Worm (Caenorhabditis elegans) whole organism, early embryonic: ENCODE results near the gene Y37H2A.1.

Source experiments
- B0310.2 ChIP-seq: sonication (generic microtip); optimal IDR thresholded peaks from 2 replicates; lab custom pipeline; 2016; ENCODE audit warnings: mild to moderate bottlenecking, missing genetic modification characterization, missing compliant biosample characterization
- F13C5.2 ChIP-seq: sonication (generic microtip); optimal IDR thresholded peaks from 2 replicates; lab custom pipeline; 2017; ENCODE audit warnings: mild to moderate bottlenecking, missing genetic modification characterization, inconsistent platforms, missing compliant biosample characterization
- aly-1 ChIP-seq: sonication (generic microtip); optimal IDR thresholded peaks from 2 replicates; lab custom pipeline; 2016; ENCODE audit warnings: missing genetic modification characterization, missing compliant biosample characterization
- ama-1 ChIP-seq: fragments of 150-350 bp; optimal IDR thresholded peaks from 2 replicates; lab custom pipeline; 2014
- ceh-13 ChIP-seq: fragments of 200-800 bp; sonication (Bioruptor generic); optimal IDR thresholded peaks from 2 replicates; lab custom pipeline; 2018; ENCODE audit warnings: mild to moderate bottlenecking, missing genetic modification characterization, missing compliant biosample characterization
- ets-7 ChIP-seq: sonication (generic microtip); optimal IDR thresholded peaks from 2 replicates; lab custom pipeline; 2016; ENCODE audit warnings: missing genotype, missing genetic modification characterization, missing compliant biosample characterization
- flt-1 ChIP-seq: fragments of 200-800 bp; sonication (Bioruptor generic); IDR thresholded peaks from 2 replicates; pipeline ENCODE4 v1.3.6; 2022; ENCODE audit warnings: missing genetic modification characterization, missing compliant biosample characterization
- hmg-4 ChIP-seq: fragments of 200-800 bp; sonication (Bioruptor generic); optimal IDR thresholded peaks from 2 replicates; lab custom pipeline; 2018; ENCODE audit warnings: mild to moderate bottlenecking, missing genetic modification characterization, missing compliant biosample characterization
- pes-1 ChIP-seq: fragments of 200-800 bp; sonication (Bioruptor generic); IDR thresholded peaks from 2 replicates; pipeline ENCODE4 v1.3.6; 2022; ENCODE audit warnings: missing genetic modification reagents, missing genetic modification characterization, missing compliant biosample characterization
- sea-1 ChIP-seq: fragments of 200-800 bp; sonication (Bioruptor generic); conservative IDR thresholded peaks from 2 replicates; pipeline ENCODE4 v1.3.6; 2022; ENCODE audit warnings: missing genetic modification characterization, missing compliant biosample characterization
- tbx-11 ChIP-seq: fragments of 200-800 bp; sonication (Bioruptor generic); IDR thresholded peaks from 2 replicates; pipeline ENCODE4 v1.3.6; 2022; ENCODE audit warnings: missing genetic modification characterization, missing compliant biosample characterization
- tbx-37 ChIP-seq: fragments of 200-800 bp; sonication (Bioruptor generic); conservative IDR thresholded peaks from 2 replicates; pipeline ENCODE4 v1.3.6; 2022; ENCODE audit warnings: missing genetic modification reagents, missing genetic modification characterization, missing compliant biosample characterization
- tra-4 ChIP-seq: sonication (generic microtip); optimal IDR thresholded peaks from 2 replicates; lab custom pipeline; 2017; ENCODE audit warnings: missing genetic modification characterization, missing compliant biosample characterization

- TF ChIP-seq flt-1 (GFP tag; lab: Robert Waterston, UW) (no peak), tra-4 (no peak), tbx-37 (GFP tag; lab: Robert Waterston, UW) (no peak), ama-1 (no peak), hmg-4 (GFP tag; lab: Kevin White, UChicago) (no peak), ceh-13 (GFP tag; lab: Kevin White, UChicago) (no peak), F13C5.2 (no peak), aly-1 (tag; lab: Kevin White, UChicago) (no peak), sea-1 (GFP tag; lab: Robert Waterston, UW) (no peak), pes-1 (GFP tag; lab: Robert Waterston, UW) (no peak), tbx-11 (GFP tag; lab: Robert Waterston, UW) (no peak), B0310.2 (no peak), ets-7 (tag; lab: Kevin White, UChicago) (no peak)
These were observed 53.2 kb downstream of the Y37H2A.1 start, which contains the start of gene C14A6.13 for ce11 chrV:18161228-18161627.
